Worm (Caenorhabditis elegans) whole organism, L3 larva: ENCODE measurements around the gene gpa-13.

Experiments used
- R02D3.7 ChIP-seq: fragments of 150-350 bp; optimal IDR thresholded peaks from 2 replicates; lab custom pipeline; 2014; ENCODE audit warnings: missing biosample characterization, missing genetic modification characterization
- aly-2 ChIP-seq: fragments of 150-350 bp; optimal IDR thresholded peaks from 2 replicates; lab custom pipeline; 2014; ENCODE audit warnings: missing biosample characterization, missing genetic modification characterization
- ama-1 ChIP-seq: fragments of 150-350 bp; optimal IDR thresholded peaks from 2 replicates; lab custom pipeline; 2018
- ceh-16 ChIP-seq: sonication (generic microtip); optimal IDR thresholded peaks from 2 replicates; lab custom pipeline; 2017; ENCODE audit warnings: missing biosample characterization, missing genetic modification characterization
- ceh-28 ChIP-seq: fragments of 150-350 bp; optimal IDR thresholded peaks from 2 replicates; lab custom pipeline; 2014; ENCODE audit warnings: missing biosample characterization, missing genetic modification reagents, missing genetic modification characterization
- ceh-82 ChIP-seq: fragments of 150-350 bp; optimal IDR thresholded peaks from 2 replicates; lab custom pipeline; 2014; ENCODE audit warnings: missing biosample characterization, missing genetic modification characterization
- ceh-9 ChIP-seq: sonication (generic microtip); optimal IDR thresholded peaks from 2 replicates; lab custom pipeline; 2018; ENCODE audit warnings: missing biosample characterization, missing genetic modification characterization
- daf-12 ChIP-seq: fragments of 150-350 bp; optimal IDR thresholded peaks from 2 replicates; lab custom pipeline; 2014; ENCODE audit warnings: missing biosample characterization, missing genetic modification reagents, missing genetic modification characterization
- egl-27 ChIP-seq: sonication (generic microtip); optimal IDR thresholded peaks from 4 replicates; lab custom pipeline; 2017; ENCODE audit warnings: missing biosample characterization, missing genetic modification reagents, missing genetic modification characterization
- elt-2 ChIP-seq: sonication (generic microtip); optimal IDR thresholded peaks from 2 replicates; lab custom pipeline; 2016; ENCODE audit warnings: missing genetic modification reagents, mild to moderate bottlenecking, missing genetic modification characterization, missing compliant biosample characterization
- elt-3 ChIP-seq, 3 experiments: fragments of 150-350 bp in 1 of 3; sonication (generic microtip) in 2 of 3; optimal IDR thresholded peaks; 2 replicates in 2 of 3; 4 replicates in 1 of 3; lab custom pipeline; 2014 to 2017; ENCODE audit warnings: missing biosample characterization in 3 of 3, missing genetic modification characterization in 3 of 3
- eor-1 ChIP-seq, 2 experiments: fragments of 150-350 bp; optimal IDR thresholded peaks; 2 replicates each; lab custom pipeline; 2014 to 2018; ENCODE audit warnings: missing biosample characterization in 2 of 2, missing genetic modification characterization in 2 of 2
- fkh-10 ChIP-seq: sonication (generic microtip); optimal IDR thresholded peaks from 2 replicates; lab custom pipeline; 2017; ENCODE audit warnings: missing biosample characterization, missing genetic modification reagents, missing genetic modification characterization
- fkh-2 ChIP-seq: fragments of 150-350 bp; optimal IDR thresholded peaks from 2 replicates; lab custom pipeline; 2014; ENCODE audit warnings: missing biosample characterization, missing genetic modification reagents, missing genetic modification characterization
- fos-1 ChIP-seq: fragments of 150-350 bp; optimal IDR thresholded peaks from 2 replicates; lab custom pipeline; 2014; ENCODE audit warnings: missing biosample characterization, missing genetic modification characterization
- hmg-11 ChIP-seq: sonication (generic microtip); optimal IDR thresholded peaks from 2 replicates; lab custom pipeline; 2016; ENCODE audit warnings: missing genetic modification characterization, missing compliant biosample characterization
- jun-1 ChIP-seq: fragments of 150-350 bp; optimal IDR thresholded peaks from 2 replicates; lab custom pipeline; 2014; ENCODE audit warnings: missing biosample characterization, missing genetic modification reagents, missing genetic modification characterization
- lin-15B ChIP-seq: fragments of 150-350 bp; optimal IDR thresholded peaks from 2 replicates; lab custom pipeline; 2014; ENCODE audit warnings: missing biosample characterization, missing genetic modification characterization
- lin-39 ChIP-seq: fragments of 150-350 bp; optimal IDR thresholded peaks from 2 replicates; lab custom pipeline; 2018; ENCODE audit warnings: missing biosample characterization, missing genetic modification reagents, missing genetic modification characterization
- lsy-12 ChIP-seq: sonication (generic microtip); optimal IDR thresholded peaks from 2 replicates; lab custom pipeline; 2016; ENCODE audit warnings: mild to moderate bottlenecking, missing genetic modification characterization, missing compliant biosample characterization
- nfya-1 ChIP-seq: sonication (generic microtip); optimal IDR thresholded peaks from 2 replicates; lab custom pipeline; 2017; ENCODE audit warnings: missing genetic modification characterization, mild to moderate bottlenecking, missing compliant biosample characterization, antibody characterized with exemption, moderate library complexity; ENCODE audit not compliant: insufficient read depth
- nhr-11 ChIP-seq: fragments of 150-350 bp; optimal IDR thresholded peaks from 2 replicates; lab custom pipeline; 2014; ENCODE audit warnings: missing biosample characterization, missing genetic modification characterization
- nhr-12 ChIP-seq: fragments of 150-350 bp; optimal IDR thresholded peaks from 2 replicates; lab custom pipeline; 2014; ENCODE audit warnings: missing biosample characterization, missing genetic modification characterization
- nhr-23 ChIP-seq: fragments of 150-350 bp; optimal IDR thresholded peaks from 2 replicates; lab custom pipeline; 2014; ENCODE audit warnings: missing biosample characterization, missing genetic modification reagents, missing genetic modification characterization
- nhr-237 ChIP-seq: fragments of 150-350 bp; optimal IDR thresholded peaks from 2 replicates; lab custom pipeline; 2014; ENCODE audit warnings: missing biosample characterization, missing genetic modification characterization
- nhr-25 ChIP-seq: sonication (generic microtip); optimal IDR thresholded peaks from 2 replicates; lab custom pipeline; 2017; ENCODE audit warnings: missing biosample characterization, missing genetic modification characterization
- nhr-28 ChIP-seq: fragments of 150-350 bp; optimal IDR thresholded peaks from 2 replicates; lab custom pipeline; 2014; ENCODE audit warnings: missing biosample characterization, missing genetic modification characterization
- nhr-43 ChIP-seq: sonication (generic microtip); optimal IDR thresholded peaks from 2 replicates; lab custom pipeline; 2016; ENCODE audit warnings: mild to moderate bottlenecking, missing genetic modification characterization, missing compliant biosample characterization; ENCODE audit not compliant: poor library complexity, severe bottlenecking
- nhr-76 ChIP-seq: fragments of 150-350 bp; sonication (generic microtip); optimal IDR thresholded peaks from 5 replicates; lab custom pipeline; 2014; ENCODE audit warnings: missing biosample characterization, missing genetic modification characterization
- pha-4 ChIP-seq: fragments of 150-350 bp; optimal IDR thresholded peaks from 2 replicates; lab custom pipeline; 2014; ENCODE audit warnings: missing biosample characterization, missing genetic modification reagents, missing genetic modification characterization
- pqm-1 ChIP-seq: fragments of 150-350 bp; optimal IDR thresholded peaks from 2 replicates; lab custom pipeline; 2017; ENCODE audit warnings: missing biosample characterization, missing genetic modification characterization, inconsistent platforms
- sea-2 ChIP-seq: fragments of 150-350 bp; sonication (generic microtip); optimal IDR thresholded peaks from 4 replicates; lab custom pipeline; 2014; ENCODE audit warnings: missing biosample characterization, missing genetic modification reagents, missing genetic modification characterization
- skn-1 ChIP-seq: fragments of 150-350 bp; optimal IDR thresholded peaks from 2 replicates; lab custom pipeline; 2014; ENCODE audit warnings: missing biosample characterization, missing genetic modification characterization
- snpc-4 ChIP-seq: fragments of 150-350 bp; optimal IDR thresholded peaks from 2 replicates; lab custom pipeline; 2014; ENCODE audit warnings: missing biosample characterization, missing genetic modification characterization
- tbx-2 ChIP-seq: sonication (generic microtip); optimal IDR thresholded peaks from 2 replicates; lab custom pipeline; 2016; ENCODE audit warnings: mild to moderate bottlenecking, missing genetic modification characterization, missing compliant biosample characterization
- unc-39 ChIP-seq: sonication (generic microtip); optimal IDR thresholded peaks from 4 replicates; lab custom pipeline; 2017; ENCODE audit warnings: missing biosample characterization, missing genetic modification characterization
- ztf-11 ChIP-seq: fragments of 150-350 bp; optimal IDR thresholded peaks from 2 replicates; lab custom pipeline; 2014; ENCODE audit warnings: missing biosample characterization, missing genetic modification characterization

The gpa-13 gene

DNA sequence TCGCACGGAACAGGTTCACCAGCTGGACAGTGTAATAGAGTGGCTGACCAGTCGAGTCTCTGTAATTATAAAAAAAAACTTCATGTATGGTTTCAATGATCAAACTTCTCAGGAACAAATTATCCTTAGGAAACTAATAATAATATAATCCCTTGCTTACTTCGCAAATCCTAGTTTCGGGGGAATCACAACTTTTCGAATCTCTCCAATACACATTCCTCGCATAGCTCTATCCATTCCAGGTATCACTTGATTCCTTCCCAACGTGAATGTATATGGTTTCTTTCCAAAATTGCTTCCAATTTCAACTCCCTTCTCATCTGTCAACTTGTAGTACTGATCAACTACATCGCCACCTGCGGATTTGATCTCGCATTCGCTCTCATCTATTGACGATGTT, 31.6 kb upstream of the gpa-13 start:
- TF ChIP-seq fkh-2, result no peak
- TF ChIP-seq, all 47 proteins: peak for 0

ce11 chrV:12784861-12785260, 30.1 kb upstream of the gpa-13 start, which contains the start of gene sre-20:
Gene sre-20 (minus strand): TSS chrV:12784961.
- TF ChIP-seq snpc-4 (tag; lab: Kevin White, UChicago), result no peak
- TF ChIP-seq egl-27 (tag; lab: Kevin White, UChicago), result no peak
- TF ChIP-seq nhr-23 (tag; lab: Kevin White, UChicago), result no peak
- no peak for TF ChIP-seq fkh-10
- no peak for TF ChIP-seq ztf-11 (tag; lab: Kevin White, UChicago)
- no peak for TF ChIP-seq pqm-1
- no peak for TF ChIP-seq unc-39 (tag; lab: Kevin White, UChicago)
- TF ChIP-seq nhr-28 (tag; lab: Kevin White, UChicago), result no peak
- TF ChIP-seq nhr-76, result no peak
- no peak for TF ChIP-seq R02D3.7
- no peak for TF ChIP-seq nhr-237

ce11 chrV:12780248-12780647, 25.5 kb upstream of the gpa-13 start:
- TF ChIP-seq elt-2 (tag; lab: Kevin White, UChicago) (peak; percentile 28), skn-1 (tag; lab: Kevin White, UChicago) (no peak), fkh-10 (no peak), nhr-237 (no peak), hmg-11 (tag; lab: Kevin White, UChicago) (peak; percentile 64), tbx-2 (peak; percentile 22), nhr-28 (tag; lab: Kevin White, UChicago) (no peak), nfya-1 (peak; percentile 49), ceh-82 (tag; lab: Kevin White, UChicago) (peak; percentile 35), pqm-1 (peak; percentile 7), jun-1 (tag; lab: Kevin White, UChicago) (no peak), nhr-23 (tag; lab: Kevin White, UChicago) (no peak), fkh-2 (no peak), lsy-12 (peak; percentile 57), nhr-11 (tag; lab: Kevin White, UChicago) (no peak), sea-2 (GFP tag; lab: Kevin White, UChicago) (no peak), ceh-16 (tag; lab: Kevin White, UChicago) (no peak), fos-1 (tag; lab: Kevin White, UChicago) (no peak), lin-39 (peak; percentile 1), nhr-43 (tag; lab: Kevin White, UChicago) (peak; percentile 29), pha-4 (tag; lab: Kevin White, UChicago) (peak; percentile 33)

- no peak for TF ChIP-seq fkh-10
- TF ChIP-seq daf-12 (tag; lab: Kevin White, UChicago), result no peak
- no peak for TF ChIP-seq nhr-25 (tag; lab: Kevin White, UChicago)
- TF ChIP-seq ceh-9 (tag; lab: Kevin White, UChicago), result no peak
- no peak for TF ChIP-seq ceh-28 (tag; lab: Kevin White, UChicago)
- TF ChIP-seq unc-39 (tag; lab: Kevin White, UChicago), result no peak
- no peak for TF ChIP-seq R02D3.7
- TF ChIP-seq pqm-1, result no peak
- TF ChIP-seq aly-2, result no peak
- TF ChIP-seq snpc-4 (tag; lab: Kevin White, UChicago), result no peak
- TF ChIP-seq ama-1, result no peak
- no peak for TF ChIP-seq pha-4 (tag; lab: Kevin White, UChicago)
- no peak for TF ChIP-seq tbx-2
- TF ChIP-seq nhr-12 (tag; lab: Kevin White, UChicago), result no peak
- no peak for TF ChIP-seq lin-15B (tag; lab: Kevin White, UChicago)
- TF ChIP-seq jun-1 (tag; lab: Kevin White, UChicago), result no peak
- TF ChIP-seq eor-1 (tag; optimal IDR thresholded peaks at IDR 0.05; lab: Kevin White, UChicago), result no peak
- TF ChIP-seq elt-3 (tag; optimal IDR thresholded peaks at IDR 0.05; lab: Kevin White, UChicago), result no peak
- TF ChIP-seq ztf-11 (tag; lab: Kevin White, UChicago), result no peak
These were observed 19.1 kb upstream of the gpa-13 start for ce11 chrV:12773852-12774251.
